Fruit fly (Drosophila melanogaster) whole organism, prepupa: ENCODE results near the gene ct.
A peak's percentile ranks its signal among the peaks of the same experiment; 100 is the strongest.

Experiments
- CG10631 ChIP-seq: fragments of 200-800 bp; sonication (Bioruptor generic); optimal IDR thresholded peaks from 2 replicates; lab custom pipeline; 2016; ENCODE audit warnings: missing biosample characterization, missing genetic modification characterization
- CG10669 ChIP-seq: fragments of 200-800 bp; sonication (Bioruptor generic); optimal IDR thresholded peaks from 3 replicates; lab custom pipeline; 2018; ENCODE audit warnings: missing biosample characterization, mild to moderate bottlenecking, missing genetic modification characterization, moderate library complexity
- CG11762 ChIP-seq: fragments of 200-800 bp; sonication (Bioruptor generic); optimal IDR thresholded peaks from 3 replicates; lab custom pipeline; 2016; ENCODE audit warnings: missing biosample characterization, missing genetic modification characterization; ENCODE audit not compliant: insufficient read depth
- CG15336 ChIP-seq: fragments of 200-800 bp; sonication (Bioruptor generic); IDR thresholded peaks from 2 replicates; pipeline ENCODE4 v1.3.6; 2022; ENCODE audit warnings: missing biosample characterization, missing genetic modification characterization
- CG1621 ChIP-seq: fragments of 200-800 bp; sonication (Bioruptor generic); optimal IDR thresholded peaks from 3 replicates; lab custom pipeline; 2018; ENCODE audit warnings: missing biosample characterization, mild to moderate bottlenecking, missing genetic modification characterization
- CG3032 ChIP-seq: fragments of 200-800 bp; optimal IDR thresholded peaks from 2 replicates; lab custom pipeline; 2019; ENCODE audit warnings: missing biosample characterization, mild to moderate bottlenecking, missing genetic modification characterization, moderate library complexity
- CG31627 ChIP-seq: fragments of 200-800 bp; sonication (Bioruptor generic); optimal IDR thresholded peaks from 3 replicates; lab custom pipeline; 2016; ENCODE audit warnings: missing biosample characterization, missing genetic modification characterization
- CG32006 ChIP-seq: fragments of 200-800 bp; sonication (Bioruptor generic); optimal IDR thresholded peaks from 3 replicates; lab custom pipeline; 2017; ENCODE audit warnings: missing biosample characterization, mild to moderate bottlenecking, missing genetic modification characterization
- CG34406 ChIP-seq: fragments of 200-800 bp; sonication (Bioruptor generic); optimal IDR thresholded peaks from 3 replicates; lab custom pipeline; 2016; ENCODE audit warnings: missing biosample characterization, missing genetic modification characterization
- CG4318 ChIP-seq: fragments of 200-800 bp; sonication (Bioruptor generic); optimal IDR thresholded peaks from 3 replicates; lab custom pipeline; 2017; ENCODE audit warnings: missing biosample characterization, mild to moderate bottlenecking, missing genetic modification characterization
- CG6163 ChIP-seq: fragments of 200-800 bp; sonication (Bioruptor generic); IDR thresholded peaks from 3 replicates; pipeline ENCODE4 v1.3.6; 2022; ENCODE audit warnings: missing biosample characterization, missing genetic modification characterization
- CG6276 ChIP-seq: fragments of 200-800 bp; sonication (Bioruptor generic); optimal IDR thresholded peaks from 2 replicates; lab custom pipeline; 2017; ENCODE audit warnings: missing biosample characterization, mild to moderate bottlenecking, missing genetic modification characterization
- CG6808 ChIP-seq: fragments of 200-800 bp; sonication (Bioruptor generic); optimal IDR thresholded peaks from 3 replicates; lab custom pipeline; 2017; ENCODE audit warnings: missing biosample characterization, missing genetic modification characterization, mild to moderate bottlenecking, moderate library complexity, missing genetic modification reagents
- CG7368 ChIP-seq: fragments of 200-800 bp; sonication (Bioruptor generic); optimal IDR thresholded peaks from 3 replicates; lab custom pipeline; 2016; ENCODE audit warnings: missing biosample characterization, missing genetic modification characterization
- CG8119 ChIP-seq: fragments of 200-800 bp; sonication (Bioruptor generic); IDR thresholded peaks from 3 replicates; pipeline ENCODE4 v1.3.6; 2022; ENCODE audit warnings: missing biosample characterization, missing genetic modification characterization
- CG8319 ChIP-seq: fragments of 200-800 bp; sonication (Bioruptor generic); optimal IDR thresholded peaks from 3 replicates; lab custom pipeline; 2016; ENCODE audit warnings: missing biosample characterization, missing genetic modification characterization
- CG8632 ChIP-seq: fragments of 200-800 bp; sonication (Bioruptor generic); optimal IDR thresholded peaks from 3 replicates; lab custom pipeline; 2016; ENCODE audit warnings: missing biosample characterization, missing genetic modification characterization
- CG9139 ChIP-seq: fragments of 200-800 bp; sonication (Bioruptor generic); optimal IDR thresholded peaks from 3 replicates; lab custom pipeline; 2017; ENCODE audit warnings: missing biosample characterization, mild to moderate bottlenecking, missing genetic modification characterization
- Eip75B ChIP-seq: fragments of 200-800 bp; sonication (Bioruptor generic); optimal IDR thresholded peaks from 3 replicates; lab custom pipeline; 2016; ENCODE audit warnings: missing biosample characterization, missing genetic modification characterization
- Eip78C ChIP-seq: fragments of 200-800 bp; sonication (Bioruptor generic); peaks from one replicate; lab custom pipeline; 2016; ENCODE audit warnings: missing biosample characterization, missing genetic modification characterization
- Eip93F ChIP-seq: fragments of 200-800 bp; sonication (Bioruptor generic); optimal IDR thresholded peaks from 2 replicates; lab custom pipeline; 2016; ENCODE audit warnings: missing biosample characterization, mild to moderate bottlenecking, missing genetic modification characterization
- Ets96B ChIP-seq: fragments of 200-800 bp; optimal IDR thresholded peaks from 2 replicates; lab custom pipeline; 2019; ENCODE audit warnings: missing biosample characterization, mild to moderate bottlenecking, missing genetic modification characterization, moderate library complexity
- Gug ChIP-seq: fragments of 200-800 bp; sonication (Bioruptor generic); IDR thresholded peaks from 2 replicates; pipeline ENCODE4 v1.3.6; 2022; ENCODE audit warnings: missing biosample characterization, missing genetic modification characterization
- Hr38 ChIP-seq: sonication (Bioruptor generic); optimal IDR thresholded peaks from 2 replicates; lab custom pipeline; 2016; ENCODE audit warnings: missing biosample characterization, missing genetic modification characterization
- Hr4 ChIP-seq: fragments of 200-800 bp; sonication (Bioruptor generic); optimal IDR thresholded peaks from 3 replicates; lab custom pipeline; 2016; ENCODE audit warnings: missing biosample characterization, missing genetic modification characterization
- Lpt ChIP-seq: fragments of 200-800 bp; sonication (Bioruptor generic); optimal IDR thresholded peaks from 3 replicates; lab custom pipeline; 2016; ENCODE audit warnings: missing biosample characterization, missing genetic modification characterization
- OdsH ChIP-seq: fragments of 200-800 bp; sonication (Bioruptor generic); optimal IDR thresholded peaks from 3 replicates; lab custom pipeline; 2016; ENCODE audit warnings: missing biosample characterization, missing genetic modification characterization
- Sox102F ChIP-seq: fragments of 200-800 bp; sonication (Bioruptor generic); optimal IDR thresholded peaks from 2 replicates; lab custom pipeline; 2016; ENCODE audit warnings: missing biosample characterization, mild to moderate bottlenecking, missing genetic modification characterization
- Sox14 ChIP-seq: fragments of 200-800 bp; sonication (Bioruptor generic); optimal IDR thresholded peaks from 3 replicates; lab custom pipeline; 2016; ENCODE audit warnings: missing biosample characterization, missing genetic modification characterization
- achi ChIP-seq: fragments of 200-800 bp; sonication (Bioruptor generic); optimal IDR thresholded peaks from 3 replicates; lab custom pipeline; 2016; ENCODE audit warnings: missing biosample characterization, missing genetic modification characterization
- acj6 ChIP-seq: fragments of 200-800 bp; sonication (Bioruptor generic); optimal IDR thresholded peaks from 3 replicates; lab custom pipeline; 2016; ENCODE audit warnings: missing biosample characterization, missing genetic modification characterization
- cyc ChIP-seq: fragments of 200-800 bp; sonication (Bioruptor generic); optimal IDR thresholded peaks from 3 replicates; lab custom pipeline; 2016; ENCODE audit warnings: missing biosample characterization, missing genetic modification characterization
- dsx ChIP-seq: fragments of 200-800 bp; optimal IDR thresholded peaks from 3 replicates; lab custom pipeline; 2019; ENCODE audit warnings: missing biosample characterization, mild to moderate bottlenecking, missing genetic modification characterization, moderate library complexity; ENCODE audit not compliant: poor library complexity, severe bottlenecking
- eg ChIP-seq: fragments of 200-800 bp; sonication (Bioruptor generic); IDR thresholded peaks from 3 replicates; pipeline ENCODE4 v1.3.6; 2022; ENCODE audit warnings: missing biosample characterization, missing genetic modification characterization
- fd59A ChIP-seq: fragments of 200-800 bp; sonication (Bioruptor generic); optimal IDR thresholded peaks from 2 replicates; lab custom pipeline; 2017; ENCODE audit warnings: missing biosample characterization, mild to moderate bottlenecking, missing genetic modification characterization, missing genetic modification reagents
- fkh ChIP-seq: fragments of 200-800 bp; sonication (Bioruptor generic); optimal IDR thresholded peaks from 3 replicates; lab custom pipeline; 2017; ENCODE audit warnings: missing biosample characterization, mild to moderate bottlenecking, missing genetic modification characterization, moderate library complexity
- net ChIP-seq: fragments of 200-800 bp; sonication (Bioruptor generic); optimal IDR thresholded peaks from 3 replicates; lab custom pipeline; 2016; ENCODE audit warnings: missing biosample characterization, missing genetic modification characterization
- pdm3 ChIP-seq: fragments of 200-800 bp; sonication (Bioruptor generic); optimal IDR thresholded peaks from 3 replicates; lab custom pipeline; 2016; ENCODE audit warnings: missing biosample characterization, missing genetic modification characterization
- salr ChIP-seq, 2 experiments: fragments of 200-800 bp; sonication (Bioruptor generic); optimal IDR thresholded peaks; 3 replicates each; lab custom pipeline; 2016 to 2018; ENCODE audit warnings: missing biosample characterization in 2 of 2, missing genetic modification characterization in 2 of 2, mild to moderate bottlenecking in 1 of 2
- spab ChIP-seq: fragments of 200-800 bp; sonication (Bioruptor generic); optimal IDR thresholded peaks from 2 replicates; lab custom pipeline; 2017; ENCODE audit warnings: missing biosample characterization, mild to moderate bottlenecking, missing genetic modification characterization, missing genetic modification reagents
- ss ChIP-seq, 2 experiments: fragments of 200-800 bp; sonication (Bioruptor generic); optimal IDR thresholded peaks; 2 replicates in 1 of 2; 3 replicates in 1 of 2; lab custom pipeline; 2017 to 2018; ENCODE audit warnings: mild to moderate bottlenecking in 2 of 2, missing biosample characterization in 2 of 2, missing genetic modification characterization in 2 of 2, moderate library complexity in 1 of 2
- svp ChIP-seq: fragments of 200-800 bp; sonication (Bioruptor generic); peaks from one replicate; lab custom pipeline; 2016; ENCODE audit warnings: missing biosample characterization, missing genetic modification characterization
- topi ChIP-seq: fragments of 200-800 bp; sonication (Bioruptor generic); optimal IDR thresholded peaks from 3 replicates; lab custom pipeline; 2016; ENCODE audit warnings: missing biosample characterization, missing genetic modification characterization
- vri ChIP-seq: fragments of 200-800 bp; sonication (Bioruptor generic); optimal IDR thresholded peaks from 3 replicates; lab custom pipeline; 2016; ENCODE audit warnings: missing biosample characterization, mild to moderate bottlenecking, missing genetic modification characterization

ct gene

dm6 chrX:7692740-7693064 lies 84.5 kb downstream of the ct start (continued):
- TF ChIP-seq Eip93F (GFP tag; lab: Kevin White, UChicago): no peak
- peak; percentile 43 for TF ChIP-seq fd59A (GFP tag; lab: Kevin White, UChicago)
- peak; percentile 35 for TF ChIP-seq CG4318 (GFP tag; lab: Kevin White, UChicago)
- peak; percentile 71 for TF ChIP-seq CG31627 (GFP tag; lab: Kevin White, UChicago)
- TF ChIP-seq acj6 (GFP tag; lab: Kevin White, UChicago): peak; percentile 68
- TF ChIP-seq CG10669 (GFP tag; lab: Kevin White, UChicago): peak; percentile 46
- no peak for TF ChIP-seq CG6276 (GFP tag; lab: Kevin White, UChicago)
- TF ChIP-seq Hr38 (GFP tag; lab: Kevin White, UChicago): no peak
- no peak for TF ChIP-seq fkh (GFP tag; lab: Kevin White, UChicago)
- peak; percentile 89 for TF ChIP-seq CG6163 (GFP tag; lab: Robert Waterston, UW)
- TF ChIP-seq CG11762: peak; percentile 14
- peak; percentile 27 for TF ChIP-seq Lpt (GFP tag; lab: Kevin White, UChicago)
- no peak for TF ChIP-seq dsx (GFP tag; lab: Kevin White, UChicago)
- peak; percentile 33 for TF ChIP-seq CG34406 (GFP tag; lab: Kevin White, UChicago)
- no peak for TF ChIP-seq CG9139 (GFP tag; lab: Kevin White, UChicago)
- peak; percentile 64 for TF ChIP-seq CG10631 (GFP tag; lab: Kevin White, UChicago)
- TF ChIP-seq Ets96B: peak; percentile 57
- TF ChIP-seq CG8319 (GFP tag; lab: Kevin White, UChicago): no peak
- TF ChIP-seq Eip78C (GFP tag; lab: Kevin White, UChicago): peak; percentile 89
- TF ChIP-seq OdsH (GFP tag; lab: Kevin White, UChicago): peak; percentile 80
- peak; percentile 69 for TF ChIP-seq achi (GFP tag; lab: Kevin White, UChicago)
- TF ChIP-seq Gug (GFP tag; lab: Robert Waterston, UW): peak; percentile 57
- peak; percentile 53 for TF ChIP-seq CG8632

- TF ChIP-seq OdsH (GFP tag; lab: Kevin White, UChicago): no peak
- TF ChIP-seq Eip75B (GFP tag; lab: Kevin White, UChicago): no peak
- peak; percentile 34 for TF ChIP-seq fkh (GFP tag; lab: Kevin White, UChicago)
- no peak for TF ChIP-seq cyc (GFP tag; lab: Kevin White, UChicago)
- TF ChIP-seq CG32006 (GFP tag; lab: Kevin White, UChicago): peak; percentile 23
- peak; percentile 36 for TF ChIP-seq Hr4 (GFP tag; lab: Kevin White, UChicago)
Measured at dm6 chrX:7693423-7693822, 85.2 kb downstream of the ct start.

dm6 chrX:7694207-7694606 lies 86.0 kb downstream of the ct start:
- TF ChIP-seq CG15336 (GFP tag; lab: Robert Waterston, UW) (peak; percentile 27; the same call in 1 of the 2 replicates), Eip78C (GFP tag; lab: Kevin White, UChicago) (peak; percentile 16), eg (GFP tag; lab: Robert Waterston, UW) (0 out of 3 replicates have a peak, but pooled peaks have one; percentile 15), spab (no peak), Sox102F (GFP tag; lab: Kevin White, UChicago) (no peak), CG34406 (GFP tag; lab: Kevin White, UChicago) (no peak)

- TF ChIP-seq Ets96B (peak; percentile 34), CG6163 (GFP tag; lab: Robert Waterston, UW) (peak; percentile 56; the same call in 2 of the 3 replicates), CG6808 (peak; percentile 63), net (GFP tag; lab: Kevin White, UChicago) (no peak), CG8319 (GFP tag; lab: Kevin White, UChicago) (no peak), Sox14 (GFP tag; lab: Kevin White, UChicago) (no peak), dsx (GFP tag; lab: Kevin White, UChicago) (peak; percentile 41), CG10669 (GFP tag; lab: Kevin White, UChicago) (peak; percentile 6), CG10631 (GFP tag; lab: Kevin White, UChicago) (no peak), pdm3 (GFP tag; lab: Kevin White, UChicago) (no peak), CG9139 (GFP tag; lab: Kevin White, UChicago) (peak; percentile 45), vri (peak; percentile 87), CG1621 (tag; lab: Kevin White, UChicago) (peak; percentile 62), topi (GFP tag; lab: Kevin White, UChicago) (no peak), CG7368 (no peak), CG3032 (tag; lab: Kevin White, UChicago) (peak; percentile 35), achi (GFP tag; lab: Kevin White, UChicago) (no peak), salr (GFP tag; optimal IDR thresholded peaks at IDR 0.05; lab: Kevin White, UChicago) (peak in 1 of 2 experiments; percentile 40), CG15336 (GFP tag; lab: Robert Waterston, UW) (peak; percentile 21; the same call in 1 of the 2 replicates), svp (peak; percentile 35), ss (GFP tag; optimal IDR thresholded peaks at IDR 0.05; lab: Kevin White, UChicago) (peak; percentile 40 to 73), Eip78C (GFP tag; lab: Kevin White, UChicago) (peak; percentile 76), Hr4 (GFP tag; lab: Kevin White, UChicago) (no peak), CG8119 (GFP tag; lab: Robert Waterston, UW) (0 out of 3 replicates have a peak, but pooled peaks have one; percentile 12)
Measured at dm6 chrX:7694868-7695267, 86.6 kb downstream of the ct start.
